Worm (Caenorhabditis elegans) whole organism, early embryonic: ENCODE results near the gene cutl-2.

Experiments
- B0310.2 ChIP-seq: sonication (generic microtip); optimal IDR thresholded peaks from 2 replicates; lab custom pipeline; 2016; ENCODE audit warnings: mild to moderate bottlenecking, missing genetic modification characterization, missing compliant biosample characterization
- F13C5.2 ChIP-seq: sonication (generic microtip); optimal IDR thresholded peaks from 2 replicates; lab custom pipeline; 2017; ENCODE audit warnings: mild to moderate bottlenecking, missing genetic modification characterization, inconsistent platforms, missing compliant biosample characterization
- ama-1 ChIP-seq: fragments of 150-350 bp; optimal IDR thresholded peaks from 2 replicates; lab custom pipeline; 2014
- ceh-13 ChIP-seq: fragments of 200-800 bp; sonication (Bioruptor generic); optimal IDR thresholded peaks from 2 replicates; lab custom pipeline; 2018; ENCODE audit warnings: mild to moderate bottlenecking, missing genetic modification characterization, missing compliant biosample characterization
- flt-1 ChIP-seq: fragments of 200-800 bp; sonication (Bioruptor generic); IDR thresholded peaks from 2 replicates; pipeline ENCODE4 v1.3.6; 2022; ENCODE audit warnings: missing genetic modification characterization, missing compliant biosample characterization
- hmg-4 ChIP-seq: fragments of 200-800 bp; sonication (Bioruptor generic); optimal IDR thresholded peaks from 2 replicates; lab custom pipeline; 2018; ENCODE audit warnings: mild to moderate bottlenecking, missing genetic modification characterization, missing compliant biosample characterization
- pes-1 ChIP-seq: fragments of 200-800 bp; sonication (Bioruptor generic); IDR thresholded peaks from 2 replicates; pipeline ENCODE4 v1.3.6; 2022; ENCODE audit warnings: missing genetic modification reagents, missing genetic modification characterization, missing compliant biosample characterization
- sea-1 ChIP-seq: fragments of 200-800 bp; sonication (Bioruptor generic); conservative IDR thresholded peaks from 2 replicates; pipeline ENCODE4 v1.3.6; 2022; ENCODE audit warnings: missing genetic modification characterization, missing compliant biosample characterization
- tra-4 ChIP-seq: sonication (generic microtip); optimal IDR thresholded peaks from 2 replicates; lab custom pipeline; 2017; ENCODE audit warnings: missing genetic modification characterization, missing compliant biosample characterization

DNA sequence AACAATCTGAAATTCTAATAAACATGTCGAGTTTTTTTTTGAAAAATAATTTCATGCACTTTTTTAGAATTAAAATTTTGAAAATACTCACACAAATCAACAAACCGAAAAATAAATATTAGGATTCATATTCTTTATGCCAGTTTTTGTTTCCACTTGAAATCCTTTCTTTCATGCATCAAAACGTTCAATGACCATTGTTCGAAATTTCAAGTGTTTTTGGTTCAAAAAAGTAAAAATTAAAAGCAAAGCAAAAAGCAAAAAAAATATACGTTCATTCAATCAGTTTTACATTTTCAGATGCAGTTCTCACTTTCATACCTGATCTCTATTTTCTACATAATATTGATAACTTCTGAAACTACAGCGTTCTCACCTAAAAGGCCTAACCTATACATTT lies 29.3 kb upstream of the cutl-2 start, which contains the start of gene ZK1321.1:
- no peak for TF ChIP-seq ama-1
- TF ChIP-seq F13C5.2 (tag; lab: Kevin White, UChicago) = no peak
- TF ChIP-seq sea-1 = no peak
- TF ChIP-seq pes-1 (GFP tag; lab: Robert Waterston, UW) = no peak
- no peak for TF ChIP-seq hmg-4 (GFP tag; lab: Kevin White, UChicago)
- no peak for TF ChIP-seq tra-4 (tag; lab: Kevin White, UChicago)
- no peak for TF ChIP-seq flt-1
- no peak for TF ChIP-seq B0310.2
- no peak for TF ChIP-seq ceh-13 (GFP tag; lab: Kevin White, UChicago)
